Worm (Caenorhabditis elegans) whole organism, late embryonic: ENCODE measurements around the gene gtf-2A2.

Experiments
- ceh-14 ChIP-seq: sonication (generic microtip); optimal IDR thresholded peaks from 2 replicates; lab custom pipeline; 2016; ENCODE audit warnings: missing genotype, missing genetic modification characterization, missing compliant biosample characterization
- ceh-31 ChIP-seq: sonication (generic microtip); optimal IDR thresholded peaks from 2 replicates; lab custom pipeline; 2016; ENCODE audit warnings: missing genetic modification characterization, missing compliant biosample characterization
- elt-2 ChIP-seq: sonication (generic microtip); optimal IDR thresholded peaks from 2 replicates; lab custom pipeline; 2016; ENCODE audit warnings: missing genetic modification reagents, missing genetic modification characterization, missing compliant biosample characterization
- gmeb-2 ChIP-seq: sonication (generic microtip); optimal IDR thresholded peaks from 2 replicates; lab custom pipeline; 2016; ENCODE audit warnings: missing genetic modification characterization, inconsistent platforms, missing compliant biosample characterization
- pha-4 ChIP-seq: fragments of 150-350 bp; optimal IDR thresholded peaks from 2 replicates; lab custom pipeline; 2018; ENCODE audit warnings: missing biosample characterization, missing genetic modification reagents, missing genetic modification characterization
- unc-86 ChIP-seq: sonication (generic microtip); optimal IDR thresholded peaks from 2 replicates; lab custom pipeline; 2016; ENCODE audit warnings: missing genetic modification characterization, missing compliant biosample characterization

- TF ChIP-seq unc-86: no peak
- no peak for TF ChIP-seq elt-2 (tag; lab: Kevin White, UChicago)
- no peak for TF ChIP-seq pha-4 (tag; lab: Kevin White, UChicago)
- no peak for TF ChIP-seq ceh-31
- TF ChIP-seq gmeb-2: no peak
- no peak for TF ChIP-seq ceh-14 (tag; lab: Kevin White, UChicago)
These were observed 24.9 kb upstream of the gtf-2A2 start, which contains the start of gene gldi-8 for ce11 chrIII:12599672-12600071.
